Worm (Caenorhabditis elegans): ENCODE results near the gene str-140.

Gene str-140

ce11 chrV:8090595-8090994 is 22.9 kb upstream of the str-140 start, which contains the start of gene str-130:
TSS of gene str-130 (minus strand) at chrV:8090695.
- TF ChIP-seq flt-1 (GFP tag; IDR thresholded peaks at IDR 0.05) (no peak), ztf-23 (GFP tag; IDR thresholded peaks at IDR 0.05) (no peak), med-1 (GFP tag; optimal IDR thresholded peaks at IDR 0.05; ENCODE audit: insufficient read depth) (no peak), T22C8.4 (GFP tag; IDR thresholded peaks at IDR 0.05) (no peak), ztf-29 (GFP tag; IDR thresholded peaks at IDR 0.05) (no peak), tab-1 (GFP tag; IDR thresholded peaks at IDR 0.05) (no peak), ref-1 (GFP tag; conservative IDR thresholded peaks at IDR 0.05) (no peak), cog-1 (tag; optimal IDR thresholded peaks at IDR 0.05) (no peak), klf-2 (GFP tag; conservative IDR thresholded peaks at IDR 0.05) (no peak)

- TF ChIP-seq med-1 (GFP tag; optimal IDR thresholded peaks at IDR 0.05; ENCODE audit: insufficient read depth) (no peak), cog-1 (tag; optimal IDR thresholded peaks at IDR 0.05) (no peak), klf-2 (GFP tag; conservative IDR thresholded peaks at IDR 0.05) (no peak), flt-1 (GFP tag; IDR thresholded peaks at IDR 0.05) (no peak), ref-1 (GFP tag; conservative IDR thresholded peaks at IDR 0.05) (no peak)
Observed at ce11 chrV:8085141-8085540, 17.4 kb upstream of the str-140 start, which contains the start of gene C09H5.7. TSS of gene C09H5.7 (minus strand) at chrV:8085241.

- TF ChIP-seq cog-1 (tag; optimal IDR thresholded peaks at IDR 0.05) (no peak), ref-1 (GFP tag; conservative IDR thresholded peaks at IDR 0.05) (no peak), ztf-23 (GFP tag; IDR thresholded peaks at IDR 0.05) (no peak), T22C8.4 (GFP tag; IDR thresholded peaks at IDR 0.05) (no peak), med-1 (GFP tag; optimal IDR thresholded peaks at IDR 0.05; ENCODE audit: insufficient read depth) (no peak), ztf-29 (GFP tag; IDR thresholded peaks at IDR 0.05) (no peak), flt-1 (GFP tag; IDR thresholded peaks at IDR 0.05) (no peak), klf-2 (GFP tag; conservative IDR thresholded peaks at IDR 0.05) (no peak), tab-1 (GFP tag; IDR thresholded peaks at IDR 0.05) (no peak)
Observed at ce11 chrV:8081579-8081978, 13.9 kb upstream of the str-140 start, which contains the start of gene str-131. TSS of gene str-131 (minus strand) at chrV:8081679.

- TF ChIP-seq cog-1 (tag; optimal IDR thresholded peaks at IDR 0.05) (no peak), ztf-23 (GFP tag; IDR thresholded peaks at IDR 0.05) (no peak)
Observed at ce11 chrV:8079813-8080212, 12.1 kb upstream of the str-140 start.

ce11 chrV:8075712-8076111 is 8.0 kb upstream of the str-140 start, which contains the start of gene catp-3:
TSS of gene catp-3 (plus strand) at chrV:8076012.
- TF ChIP-seq T22C8.4 (GFP tag; IDR thresholded peaks at IDR 0.05) (no peak), klf-2 (GFP tag; conservative IDR thresholded peaks at IDR 0.05) (no peak), tab-1 (GFP tag; IDR thresholded peaks at IDR 0.05) (no peak)

- TF ChIP-seq flt-1 (GFP tag; IDR thresholded peaks at IDR 0.05) (no peak), klf-2 (GFP tag; conservative IDR thresholded peaks at IDR 0.05) (no peak), ref-1 (GFP tag; conservative IDR thresholded peaks at IDR 0.05) (no peak), med-1 (GFP tag; optimal IDR thresholded peaks at IDR 0.05; ENCODE audit: insufficient read depth) (no peak), tab-1 (GFP tag; IDR thresholded peaks at IDR 0.05) (no peak), ztf-23 (GFP tag; IDR thresholded peaks at IDR 0.05) (no peak), ztf-29 (GFP tag; IDR thresholded peaks at IDR 0.05) (no peak), T22C8.4 (GFP tag; IDR thresholded peaks at IDR 0.05) (no peak), cog-1 (tag; optimal IDR thresholded peaks at IDR 0.05) (no peak)
Observed at ce11 chrV:8073162-8073561, 5.5 kb upstream of the str-140 start.

ce11 chrV:8072047-8072446 is 4.3 kb upstream of the str-140 start, which contains the start of gene str-144:
TSS of gene str-144 (minus strand) at chrV:8072147.
- TF ChIP-seq flt-1 (GFP tag; IDR thresholded peaks at IDR 0.05), result no peak
- TF ChIP-seq cog-1 (tag; optimal IDR thresholded peaks at IDR 0.05), result no peak
- TF ChIP-seq klf-2 (GFP tag; conservative IDR thresholded peaks at IDR 0.05), result no peak
- no peak for TF ChIP-seq T22C8.4 (GFP tag; IDR thresholded peaks at IDR 0.05)
- TF ChIP-seq ztf-23 (GFP tag; IDR thresholded peaks at IDR 0.05), result no peak
- TF ChIP-seq ztf-29 (GFP tag; IDR thresholded peaks at IDR 0.05), result no peak
- TF ChIP-seq ref-1 (GFP tag; conservative IDR thresholded peaks at IDR 0.05), result no peak
- no peak for TF ChIP-seq med-1 (GFP tag; optimal IDR thresholded peaks at IDR 0.05; ENCODE audit: insufficient read depth)
- TF ChIP-seq tab-1 (GFP tag; IDR thresholded peaks at IDR 0.05), result no peak

- TF ChIP-seq tab-1 (GFP tag; IDR thresholded peaks at IDR 0.05), result no peak
- TF ChIP-seq med-1 (GFP tag; optimal IDR thresholded peaks at IDR 0.05; ENCODE audit: insufficient read depth), result no peak
- no peak for TF ChIP-seq ref-1 (GFP tag; conservative IDR thresholded peaks at IDR 0.05)
- TF ChIP-seq cog-1 (tag; optimal IDR thresholded peaks at IDR 0.05), result no peak
- TF ChIP-seq ztf-23 (GFP tag; IDR thresholded peaks at IDR 0.05), result no peak
- no peak for TF ChIP-seq T22C8.4 (GFP tag; IDR thresholded peaks at IDR 0.05)
- no peak for TF ChIP-seq flt-1 (GFP tag; IDR thresholded peaks at IDR 0.05)
- no peak for TF ChIP-seq klf-2 (GFP tag; conservative IDR thresholded peaks at IDR 0.05)
- TF ChIP-seq ztf-29 (GFP tag; IDR thresholded peaks at IDR 0.05), result no peak
Observed at ce11 chrV:8069637-8070036, 1.9 kb upstream of the str-140 start, which contains the start of gene str-143. TSS of gene str-143 (minus strand) at chrV:8069737.

- no peak for TF ChIP-seq tab-1 (GFP tag; IDR thresholded peaks at IDR 0.05)
- no peak for TF ChIP-seq ztf-29 (GFP tag; IDR thresholded peaks at IDR 0.05)
- no peak for TF ChIP-seq flt-1 (GFP tag; IDR thresholded peaks at IDR 0.05)
- TF ChIP-seq T22C8.4 (GFP tag; IDR thresholded peaks at IDR 0.05), result no peak
- no peak for TF ChIP-seq med-1 (GFP tag; optimal IDR thresholded peaks at IDR 0.05; ENCODE audit: insufficient read depth)
- TF ChIP-seq cog-1 (tag; optimal IDR thresholded peaks at IDR 0.05), result no peak
- TF ChIP-seq ztf-23 (GFP tag; IDR thresholded peaks at IDR 0.05), result no peak
- TF ChIP-seq ref-1 (GFP tag; conservative IDR thresholded peaks at IDR 0.05), result no peak
- TF ChIP-seq klf-2 (GFP tag; conservative IDR thresholded peaks at IDR 0.05), result no peak
Observed at ce11 chrV:8062074-8062473, 5.6 kb downstream of the str-140 start, which contains the start of gene str-139. TSS of gene str-139 (minus strand) at chrV:8062174.

ce11 chrV:8058359-8058758 is 9.3 kb downstream of the str-140 start, which contains the start of gene str-138:
TSS of gene str-138 (plus strand) at chrV:8058659.
- TF ChIP-seq flt-1 (GFP tag; IDR thresholded peaks at IDR 0.05) (no peak), T22C8.4 (GFP tag; IDR thresholded peaks at IDR 0.05) (no peak), ref-1 (GFP tag; conservative IDR thresholded peaks at IDR 0.05) (no peak), tab-1 (GFP tag; IDR thresholded peaks at IDR 0.05) (no peak), med-1 (GFP tag; optimal IDR thresholded peaks at IDR 0.05; ENCODE audit: insufficient read depth) (no peak), ztf-29 (GFP tag; IDR thresholded peaks at IDR 0.05) (no peak), cog-1 (tag; optimal IDR thresholded peaks at IDR 0.05) (no peak), klf-2 (GFP tag; conservative IDR thresholded peaks at IDR 0.05) (no peak), ztf-23 (GFP tag; IDR thresholded peaks at IDR 0.05) (no peak)

All from whole organism, midembryonic.